Worm (Caenorhabditis elegans) whole organism, L2 larva: ENCODE data around the gene pmt-1.

Experiments
- C34F6.9 ChIP-seq: fragments of 150-350 bp; optimal IDR thresholded peaks from 2 replicates; lab custom pipeline; 2014; ENCODE audit warnings: missing biosample characterization, missing genetic modification characterization
- F13H6.1 ChIP-seq: sonication (generic microtip); optimal IDR thresholded peaks from 2 replicates; lab custom pipeline; 2016; ENCODE audit warnings: missing genetic modification characterization, missing compliant biosample characterization
- R02D3.7 ChIP-seq: fragments of 150-350 bp; optimal IDR thresholded peaks from 2 replicates; lab custom pipeline; 2014; ENCODE audit warnings: missing biosample characterization, missing genetic modification characterization
- Y55F3AM.14 ChIP-seq: fragments of 200-800 bp; sonication (Bioruptor generic); optimal IDR thresholded peaks from 2 replicates; lab custom pipeline; 2018; ENCODE audit warnings: mild to moderate bottlenecking, missing genetic modification characterization, missing compliant biosample characterization
- ZK546.5 ChIP-seq: sonication (generic microtip); optimal IDR thresholded peaks from 2 replicates; lab custom pipeline; 2017; ENCODE audit warnings: missing biosample characterization, missing genetic modification characterization
- alr-1 ChIP-seq: fragments of 150-350 bp; optimal IDR thresholded peaks from 2 replicates; lab custom pipeline; 2014; ENCODE audit warnings: missing biosample characterization, missing genetic modification characterization
- aly-2 ChIP-seq: fragments of 150-350 bp; optimal IDR thresholded peaks from 2 replicates; lab custom pipeline; 2014; ENCODE audit warnings: missing biosample characterization, missing genetic modification characterization
- ama-1 ChIP-seq: fragments of 150-350 bp; optimal IDR thresholded peaks from 2 replicates; lab custom pipeline; 2018; ENCODE audit warnings: inconsistent platforms
- blmp-1 ChIP-seq: sonication (generic microtip); optimal IDR thresholded peaks from 2 replicates; lab custom pipeline; 2017; ENCODE audit warnings: missing genetic modification characterization, mild to moderate bottlenecking, missing compliant biosample characterization, antibody characterized with exemption, moderate library complexity; ENCODE audit not compliant: insufficient read depth
- ceh-16 ChIP-seq: fragments of 150-350 bp; optimal IDR thresholded peaks from 2 replicates; lab custom pipeline; 2014; ENCODE audit warnings: missing biosample characterization, missing genetic modification characterization
- ceh-82 ChIP-seq: fragments of 150-350 bp; optimal IDR thresholded peaks from 2 replicates; lab custom pipeline; 2014; ENCODE audit warnings: missing biosample characterization, missing genetic modification characterization
- crh-2 ChIP-seq: sonication (generic microtip); optimal IDR thresholded peaks from 2 replicates; lab custom pipeline; 2017; ENCODE audit warnings: missing biosample characterization, missing genetic modification characterization
- dmd-4 ChIP-seq: sonication (generic microtip); optimal IDR thresholded peaks from 2 replicates; lab custom pipeline; 2017; ENCODE audit warnings: missing biosample characterization, missing genetic modification characterization
- egl-27 ChIP-seq: sonication (generic microtip); optimal IDR thresholded peaks from 3 replicates; lab custom pipeline; 2017; ENCODE audit warnings: missing biosample characterization, missing genetic modification reagents, missing genetic modification characterization
- elt-1 ChIP-seq: fragments of 150-350 bp; optimal IDR thresholded peaks from 2 replicates; lab custom pipeline; 2014; ENCODE audit warnings: missing biosample characterization, missing genetic modification characterization
- elt-3 ChIP-seq: sonication (generic microtip); optimal IDR thresholded peaks from 2 replicates; lab custom pipeline; 2017; ENCODE audit warnings: missing biosample characterization, missing genetic modification characterization
- fos-1 ChIP-seq: fragments of 150-350 bp; optimal IDR thresholded peaks from 2 replicates; lab custom pipeline; 2014; ENCODE audit warnings: missing biosample characterization, missing genetic modification characterization
- gmeb-1 ChIP-seq: fragments of 150-350 bp; optimal IDR thresholded peaks from 2 replicates; lab custom pipeline; 2014; ENCODE audit warnings: missing biosample characterization, missing genetic modification characterization
- lin-11 ChIP-seq: fragments of 150-350 bp; sonication (generic microtip); optimal IDR thresholded peaks from 2 replicates; lab custom pipeline; 2014; ENCODE audit warnings: missing biosample characterization, missing genetic modification characterization, inconsistent platforms, mixed read lengths
- lin-13 ChIP-seq: fragments of 150-350 bp; optimal IDR thresholded peaks from 2 replicates; lab custom pipeline; 2014; ENCODE audit warnings: missing biosample characterization, missing genetic modification reagents, missing genetic modification characterization
- lin-39 ChIP-seq: fragments of 150-350 bp; optimal IDR thresholded peaks from 2 replicates; lab custom pipeline; 2014; ENCODE audit warnings: missing biosample characterization, missing genetic modification reagents, missing genetic modification characterization
- lsy-2 ChIP-seq, 2 experiments: fragments of 150-350 bp in 1 of 2; sonication (generic microtip) in 1 of 2; optimal IDR thresholded peaks; 2 replicates each; lab custom pipeline; 2014 to 2017; ENCODE audit warnings: missing biosample characterization in 2 of 2, missing genetic modification characterization in 2 of 2
- mab-5 ChIP-seq: fragments of 150-350 bp; optimal IDR thresholded peaks from 2 replicates; lab custom pipeline; 2014; ENCODE audit warnings: missing biosample characterization, missing genetic modification characterization
- mbf-1 ChIP-seq: sonication (generic microtip); optimal IDR thresholded peaks from 2 replicates; lab custom pipeline; 2017; ENCODE audit warnings: missing biosample characterization, missing genetic modification characterization
- mdl-1 ChIP-seq, 2 experiments: fragments of 150-350 bp in 1 of 2; sonication (generic microtip) in 1 of 2; optimal IDR thresholded peaks; 2 replicates each; lab custom pipeline; 2017; ENCODE audit warnings: missing biosample characterization in 2 of 2, missing genetic modification characterization in 2 of 2
- nhr-10 ChIP-seq: sonication (generic microtip); optimal IDR thresholded peaks from 2 replicates; lab custom pipeline; 2017; ENCODE audit warnings: missing biosample characterization, missing genetic modification characterization
- nhr-11 ChIP-seq: fragments of 150-350 bp; optimal IDR thresholded peaks from 2 replicates; lab custom pipeline; 2014; ENCODE audit warnings: missing biosample characterization, missing genetic modification characterization
- nhr-12 ChIP-seq: fragments of 150-350 bp; optimal IDR thresholded peaks from 2 replicates; lab custom pipeline; 2014; ENCODE audit warnings: missing biosample characterization, missing genetic modification characterization
- nhr-129 ChIP-seq: fragments of 150-350 bp; optimal IDR thresholded peaks from 2 replicates; lab custom pipeline; 2014; ENCODE audit warnings: missing biosample characterization, missing genetic modification characterization
- nhr-21 ChIP-seq: fragments of 150-350 bp; optimal IDR thresholded peaks from 2 replicates; lab custom pipeline; 2014; ENCODE audit warnings: missing biosample characterization, missing genetic modification characterization
- nhr-23 ChIP-seq: fragments of 150-350 bp; optimal IDR thresholded peaks from 2 replicates; lab custom pipeline; 2014; ENCODE audit warnings: missing biosample characterization, missing genetic modification reagents, missing genetic modification characterization
- nhr-237 ChIP-seq: fragments of 150-350 bp; optimal IDR thresholded peaks from 2 replicates; lab custom pipeline; 2014; ENCODE audit warnings: missing biosample characterization, missing genetic modification characterization
- nhr-25 ChIP-seq: fragments of 150-350 bp; sonication (generic microtip); optimal IDR thresholded peaks from 3 replicates; lab custom pipeline; 2014; ENCODE audit warnings: missing biosample characterization, missing genetic modification characterization
- nhr-6 ChIP-seq: fragments of 150-350 bp; optimal IDR thresholded peaks from 2 replicates; lab custom pipeline; 2014; ENCODE audit warnings: missing biosample characterization, missing genetic modification characterization
- nhr-77 ChIP-seq: fragments of 150-350 bp; optimal IDR thresholded peaks from 2 replicates; lab custom pipeline; 2014; ENCODE audit warnings: missing biosample characterization, missing genetic modification characterization
- peb-1 ChIP-seq: fragments of 150-350 bp; optimal IDR thresholded peaks from 2 replicates; lab custom pipeline; 2014; ENCODE audit warnings: missing biosample characterization, missing genetic modification characterization
- sem-4 ChIP-seq: fragments of 150-350 bp; optimal IDR thresholded peaks from 2 replicates; lab custom pipeline; 2014; ENCODE audit warnings: missing biosample characterization, missing genetic modification reagents, missing genetic modification characterization
- skn-1 ChIP-seq: sonication (generic microtip); optimal IDR thresholded peaks from 2 replicates; lab custom pipeline; 2017; ENCODE audit warnings: missing biosample characterization, missing genetic modification characterization
- sma-3 ChIP-seq: sonication (generic microtip); optimal IDR thresholded peaks from 2 replicates; lab custom pipeline; 2016; ENCODE audit warnings: missing genetic modification reagents, missing genetic modification characterization, missing compliant biosample characterization
- sma-9 ChIP-seq, 2 experiments: fragments of 150-350 bp in 1 of 2; sonication (generic microtip) in 1 of 2; optimal IDR thresholded peaks; 2 replicates each; lab custom pipeline; 2014 to 2016; ENCODE audit warnings: missing genetic modification characterization in 2 of 2, mild to moderate bottlenecking in 1 of 2, missing biosample characterization in 1 of 2, missing compliant biosample characterization in 1 of 2, missing genetic modification reagents in 1 of 2, moderate library complexity in 1 of 2
- snpc-4 ChIP-seq: fragments of 150-350 bp; optimal IDR thresholded peaks from 2 replicates; lab custom pipeline; 2014; ENCODE audit warnings: missing biosample characterization, missing genetic modification characterization
- unc-39 ChIP-seq: fragments of 150-350 bp; optimal IDR thresholded peaks from 2 replicates; lab custom pipeline; 2014; ENCODE audit warnings: missing biosample characterization, missing genetic modification characterization
- unc-55 ChIP-seq: fragments of 150-350 bp; sonication (generic microtip); optimal IDR thresholded peaks from 3 replicates; lab custom pipeline; 2014; ENCODE audit warnings: missing biosample characterization, missing genetic modification reagents, missing genetic modification characterization
- unc-62 ChIP-seq: fragments of 150-350 bp; optimal IDR thresholded peaks from 2 replicates; lab custom pipeline; 2014; ENCODE audit warnings: missing biosample characterization, missing genetic modification reagents, missing genetic modification characterization
- zag-1 ChIP-seq: fragments of 150-350 bp; optimal IDR thresholded peaks from 2 replicates; lab custom pipeline; 2014; ENCODE audit warnings: missing biosample characterization, missing genetic modification characterization
- ztf-1 ChIP-seq: fragments of 200-800 bp; sonication (Bioruptor generic); conservative IDR thresholded peaks from 2 replicates; pipeline ENCODE4 v1.3.6; 2022; ENCODE audit warnings: missing genetic modification characterization, missing compliant biosample characterization
- ztf-11 ChIP-seq: sonication (generic microtip); optimal IDR thresholded peaks from 2 replicates; lab custom pipeline; 2017; ENCODE audit warnings: missing biosample characterization, missing genetic modification characterization

pmt-1 gene

ce11 chrII:5328912-5329311 is 46.6 kb upstream of the pmt-1 start:
- TF ChIP-seq nhr-77 (tag; lab: Kevin White, UChicago) = no peak
- peak; percentile 28 for TF ChIP-seq nhr-21
- TF ChIP-seq egl-27 (tag; lab: Kevin White, UChicago) = no peak
- peak; percentile 3 for TF ChIP-seq sma-9 (GFP tag; optimal IDR thresholded peaks at IDR 0.05; lab: Kevin White, UChicago)
- TF ChIP-seq sma-9 (tag; optimal IDR thresholded peaks at IDR 0.05; lab: Kevin White, UChicago) = no peak
- peak in 1 of 2 experiments; percentile 2 for TF ChIP-seq lsy-2 (tag; optimal IDR thresholded peaks at IDR 0.05; lab: Kevin White, UChicago)
- no peak for TF ChIP-seq sma-3
- TF ChIP-seq elt-1 = peak; percentile 25
- TF ChIP-seq aly-2 (tag; lab: Kevin White, UChicago) = no peak
- TF ChIP-seq, all 48 proteins: peak for 4

ce11 chrII:5326891-5327290 is 44.6 kb upstream of the pmt-1 start:
- TF ChIP-seq sma-9 (GFP tag; optimal IDR thresholded peaks at IDR 0.05; lab: Kevin White, UChicago) (peak; percentile 17), sma-9 (tag; optimal IDR thresholded peaks at IDR 0.05; lab: Kevin White, UChicago) (no peak), lin-11 (tag; lab: Kevin White, UChicago) (no peak), sem-4 (tag; lab: Kevin White, UChicago) (no peak), mbf-1 (tag; lab: Kevin White, UChicago) (no peak)

- TF ChIP-seq nhr-129 = peak; percentile 91
- no peak for TF ChIP-seq ama-1 (lab: Kevin White, UChicago)
- peak; percentile 30 for TF ChIP-seq Y55F3AM.14 (GFP tag; lab: Kevin White, UChicago)
- TF ChIP-seq nhr-77 (tag; lab: Kevin White, UChicago) = no peak
- peak; percentile 77 for TF ChIP-seq zag-1
- TF ChIP-seq nhr-23 (tag; lab: Kevin White, UChicago) = no peak
- TF ChIP-seq skn-1 = no peak
- TF ChIP-seq nhr-12 = no peak
- peak; percentile 93 for TF ChIP-seq crh-2 (tag; lab: Kevin White, UChicago)
- peak; percentile 90 for TF ChIP-seq C34F6.9 (tag; lab: Kevin White, UChicago)
- no peak for TF ChIP-seq lin-13
- TF ChIP-seq nhr-6 (tag; lab: Kevin White, UChicago) = peak; percentile 19
- TF ChIP-seq ztf-1 (GFP tag; lab: Robert Waterston, UW) = no peak
- TF ChIP-seq nhr-10 (tag; lab: Kevin White, UChicago) = no peak
- peak; percentile 81 for TF ChIP-seq unc-55 (GFP tag; lab: Kevin White, UChicago)
- no peak for TF ChIP-seq ceh-82 (tag; lab: Kevin White, UChicago)
- TF ChIP-seq egl-27 (tag; lab: Kevin White, UChicago) = peak; percentile 78
- TF ChIP-seq F13H6.1 (tag; lab: Kevin White, UChicago) = peak; percentile 83
- no peak for TF ChIP-seq ztf-11 (tag; lab: Kevin White, UChicago)
- no peak for TF ChIP-seq snpc-4 (tag; lab: Kevin White, UChicago)
- peak; percentile 15 for TF ChIP-seq sma-3
- TF ChIP-seq nhr-11 = no peak
- TF ChIP-seq dmd-4 (tag; lab: Kevin White, UChicago) = no peak
- no peak for TF ChIP-seq ZK546.5 (tag; lab: Kevin White, UChicago)
- TF ChIP-seq blmp-1 (tag; lab: Kevin White, UChicago) = no peak
- TF ChIP-seq unc-39 (tag; lab: Kevin White, UChicago) = no peak
- no peak for TF ChIP-seq aly-2 (tag; lab: Kevin White, UChicago)
- TF ChIP-seq lin-11 (tag; lab: Kevin White, UChicago) = peak; percentile 4
- TF ChIP-seq unc-62 (GFP tag; lab: Kevin White, UChicago) = no peak
- peak; percentile 52 for TF ChIP-seq nhr-21
- TF ChIP-seq elt-3 = no peak
- peak; percentile 68 for TF ChIP-seq fos-1 (tag; lab: Kevin White, UChicago)
- TF ChIP-seq mdl-1 (tag; optimal IDR thresholded peaks at IDR 0.05; lab: Kevin White, UChicago) = peak; percentile 21 to 67
- peak; percentile 24 for TF ChIP-seq sem-4 (tag; lab: Kevin White, UChicago)
- TF ChIP-seq elt-1 = no peak
- TF ChIP-seq sma-9 (GFP tag; optimal IDR thresholded peaks at IDR 0.05; lab: Kevin White, UChicago) = peak; percentile 85
- TF ChIP-seq sma-9 (tag; optimal IDR thresholded peaks at IDR 0.05; lab: Kevin White, UChicago) = peak; percentile 21
- TF ChIP-seq alr-1 = peak; percentile 11
- TF ChIP-seq R02D3.7 (tag; lab: Kevin White, UChicago) = no peak
- TF ChIP-seq lin-39 (tag; lab: Kevin White, UChicago) = no peak
- no peak for TF ChIP-seq nhr-25 (tag; lab: Kevin White, UChicago)
- TF ChIP-seq ceh-16 (tag; lab: Kevin White, UChicago) = no peak
- TF ChIP-seq peb-1 (tag; lab: Kevin White, UChicago) = no peak
- peak; percentile 33 to 76 for TF ChIP-seq lsy-2 (tag; optimal IDR thresholded peaks at IDR 0.05; lab: Kevin White, UChicago)
- no peak for TF ChIP-seq mbf-1 (tag; lab: Kevin White, UChicago)
- no peak for TF ChIP-seq mab-5
- TF ChIP-seq gmeb-1 (tag; lab: Kevin White, UChicago) = no peak
- no peak for TF ChIP-seq nhr-237
These were observed 43.8 kb upstream of the pmt-1 start for ce11 chrII:5326024-5326627.
